Worm (Caenorhabditis elegans) whole organism, L4 larva: ENCODE measurements around the gene cpt-5.

Experiments
- ctbp-1 ChIP-seq: fragments of 200-800 bp; sonication (Bioruptor generic); IDR thresholded peaks from 2 replicates; pipeline ENCODE4 v1.3.6; 2022; ENCODE audit warnings: missing genetic modification reagents, missing genetic modification characterization, missing compliant biosample characterization
- daf-16 ChIP-seq, 3 experiments: sonication (generic microtip); optimal IDR thresholded peaks; 2 replicates each; lab custom pipeline; 2016 to 2017; ENCODE audit warnings: missing genetic modification characterization in 3 of 3, missing genetic modification reagents in 3 of 3, mild to moderate bottlenecking in 2 of 3, missing compliant biosample characterization in 2 of 3, missing biosample characterization in 1 of 3, moderate library complexity in 1 of 3
- fkh-10 ChIP-seq: fragments of 150-350 bp; optimal IDR thresholded peaks from 2 replicates; lab custom pipeline; 2014; ENCODE audit warnings: missing biosample characterization, missing genetic modification reagents, missing genetic modification characterization
- lin-13 ChIP-seq: fragments of 150-350 bp; optimal IDR thresholded peaks from 2 replicates; lab custom pipeline; 2014; ENCODE audit warnings: missing biosample characterization, missing genetic modification reagents, missing genetic modification characterization
- lin-39 ChIP-seq: fragments of 150-350 bp; optimal IDR thresholded peaks from 2 replicates; lab custom pipeline; 2014; ENCODE audit warnings: missing biosample characterization, missing genetic modification reagents, missing genetic modification characterization
- lsy-2 ChIP-seq, 2 experiments: fragments of 150-350 bp in 1 of 2; sonication (generic microtip) in 1 of 2; optimal IDR thresholded peaks; 2 replicates each; lab custom pipeline; 2014 to 2017; ENCODE audit warnings: missing biosample characterization in 2 of 2, missing genetic modification characterization in 2 of 2
- nhr-237 ChIP-seq: sonication (generic microtip); optimal IDR thresholded peaks from 2 replicates; lab custom pipeline; 2017; ENCODE audit warnings: missing biosample characterization, missing genetic modification characterization
- nhr-41 ChIP-seq: fragments of 200-800 bp; sonication (Bioruptor generic); IDR thresholded peaks from 2 replicates; pipeline ENCODE4 v1.3.6; 2022; ENCODE audit warnings: missing genetic modification reagents, missing genetic modification characterization, missing compliant biosample characterization
- nhr-76 ChIP-seq: fragments of 150-350 bp; optimal IDR thresholded peaks from 2 replicates; lab custom pipeline; 2014; ENCODE audit warnings: missing biosample characterization, missing genetic modification characterization
- pha-4 ChIP-seq, 2 experiments: fragments of 150-350 bp in 1 of 2; fragments of 200-800 bp in 1 of 2; sonication (Bioruptor generic) in 1 of 2; IDR thresholded peaks in 1 of 2; optimal IDR thresholded peaks in 1 of 2; 2 replicates each; pipeline versions ENCODE4 v1.3.6 to Lab custom; 2014 to 2022; ENCODE audit warnings: missing genetic modification characterization in 2 of 2, missing genetic modification reagents in 2 of 2, missing biosample characterization in 1 of 2, missing compliant biosample characterization in 1 of 2
- saeg-2 ChIP-seq: fragments of 200-800 bp; sonication (Bioruptor generic); IDR thresholded peaks from 2 replicates; pipeline ENCODE4 v1.3.6; 2022; ENCODE audit warnings: missing genetic modification reagents, missing genetic modification characterization, missing compliant biosample characterization
- skn-1 ChIP-seq: fragments of 150-350 bp; optimal IDR thresholded peaks from 2 replicates; lab custom pipeline; 2014; ENCODE audit warnings: missing biosample characterization, missing genetic modification characterization
- snpc-4 ChIP-seq: fragments of 150-350 bp; optimal IDR thresholded peaks from 2 replicates; lab custom pipeline; 2014; ENCODE audit warnings: missing biosample characterization, missing genetic modification characterization
- unc-39 ChIP-seq: sonication (generic microtip); optimal IDR thresholded peaks from 2 replicates; lab custom pipeline; 2017; ENCODE audit warnings: missing biosample characterization, missing genetic modification characterization

- TF ChIP-seq saeg-2 (no peak), lin-13 (GFP tag; lab: Kevin White, UChicago) (no peak), lsy-2 (tag; optimal IDR thresholded peaks at IDR 0.05; lab: Kevin White, UChicago) (no peak), unc-39 (tag; lab: Kevin White, UChicago) (no peak), nhr-41 (no peak), snpc-4 (tag; lab: Kevin White, UChicago) (no peak), pha-4 (GFP tag; IDR thresholded peaks at IDR 0.05; lab: Robert Waterston, UW) (no peak), pha-4 (tag; optimal IDR thresholded peaks at IDR 0.05; lab: Kevin White, UChicago) (no peak), nhr-237 (tag; lab: Kevin White, UChicago) (no peak), skn-1 (tag; lab: Kevin White, UChicago) (no peak), nhr-76 (no peak), lin-39 (tag; lab: Kevin White, UChicago) (no peak), fkh-10 (no peak), ctbp-1 (GFP tag; lab: Robert Waterston, UW) (no peak), daf-16 (GFP tag; optimal IDR thresholded peaks at IDR 0.05; lab: Kevin White, UChicago) (no peak), daf-16 (tag; optimal IDR thresholded peaks at IDR 0.05; lab: Kevin White, UChicago) (no peak)
Observed at ce11 chrV:13830813-13831212, 42.2 kb upstream of the cpt-5 start, which contains the start of gene str-165.
